Worm (Caenorhabditis elegans): ENCODE data around the gene T06D4.1.

DNA sequence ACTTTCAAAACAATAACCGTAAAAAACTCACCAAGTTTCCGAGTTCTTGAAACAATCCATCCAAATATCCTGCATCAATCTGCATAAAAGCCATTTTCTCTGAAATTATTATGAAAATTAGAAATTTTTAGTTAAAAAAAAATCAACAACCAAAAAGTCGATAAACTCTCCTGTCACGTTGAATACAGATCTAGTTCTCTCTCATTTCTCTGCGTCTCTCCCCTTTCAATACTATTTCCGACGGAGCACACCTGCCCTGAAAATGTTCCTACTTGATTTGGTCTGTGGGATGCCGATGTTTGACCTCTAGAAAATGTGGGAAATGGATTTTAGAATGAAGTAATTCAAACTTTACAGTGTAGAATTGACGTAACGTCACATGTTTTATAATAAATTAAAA is 5.9 kb downstream of the T06D4.1 start, which contains the start of gene T06D4.6:
- TF ChIP-seq med-1 (GFP tag; optimal IDR thresholded peaks at IDR 0.05; ENCODE audit: insufficient read depth) = no peak
- TF ChIP-seq ref-1 (GFP tag; conservative IDR thresholded peaks at IDR 0.05) = no peak
- TF ChIP-seq T22C8.4 (GFP tag; IDR thresholded peaks at IDR 0.05) = no peak
- no peak for TF ChIP-seq ztf-29 (GFP tag; IDR thresholded peaks at IDR 0.05)
- no peak for TF ChIP-seq flt-1 (GFP tag; IDR thresholded peaks at IDR 0.05)
- no peak for TF ChIP-seq tab-1 (GFP tag; IDR thresholded peaks at IDR 0.05)
